Fruit fly (Drosophila melanogaster) whole organism, prepupa: ENCODE measurements around the gene CG13473.
A peak's percentile ranks its signal among the peaks of the same experiment; 100 is the strongest.

ENCODE experiments used
- Blimp-1 ChIP-seq: fragments of 200-800 bp; sonication (Bioruptor generic); optimal IDR thresholded peaks from 3 replicates; lab custom pipeline; 2017; ENCODE audit warnings: missing biosample characterization, missing genetic modification characterization, mild to moderate bottlenecking, moderate library complexity, missing genetic modification reagents
- CG10631 ChIP-seq: fragments of 200-800 bp; sonication (Bioruptor generic); optimal IDR thresholded peaks from 2 replicates; lab custom pipeline; 2016; ENCODE audit warnings: missing biosample characterization, missing genetic modification characterization
- CG10669 ChIP-seq: fragments of 200-800 bp; sonication (Bioruptor generic); optimal IDR thresholded peaks from 3 replicates; lab custom pipeline; 2018; ENCODE audit warnings: missing biosample characterization, mild to moderate bottlenecking, missing genetic modification characterization, moderate library complexity
- CG11762 ChIP-seq: fragments of 200-800 bp; sonication (Bioruptor generic); optimal IDR thresholded peaks from 3 replicates; lab custom pipeline; 2016; ENCODE audit warnings: missing biosample characterization, missing genetic modification characterization; ENCODE audit not compliant: insufficient read depth
- CG11902 ChIP-seq: fragments of 200-800 bp; sonication (Bioruptor generic); optimal IDR thresholded peaks from 3 replicates; lab custom pipeline; 2016; ENCODE audit warnings: missing biosample characterization, missing genetic modification characterization
- CG15336 ChIP-seq: fragments of 200-800 bp; sonication (Bioruptor generic); IDR thresholded peaks from 2 replicates; pipeline ENCODE4 v1.3.6; 2022; ENCODE audit warnings: missing biosample characterization, missing genetic modification characterization
- CG1621 ChIP-seq: fragments of 200-800 bp; sonication (Bioruptor generic); optimal IDR thresholded peaks from 3 replicates; lab custom pipeline; 2018; ENCODE audit warnings: missing biosample characterization, mild to moderate bottlenecking, missing genetic modification characterization
- CG16779 ChIP-seq: fragments of 200-800 bp; sonication (Bioruptor generic); optimal IDR thresholded peaks from 3 replicates; lab custom pipeline; 2017; ENCODE audit warnings: missing biosample characterization, mild to moderate bottlenecking, missing genetic modification characterization
- CG3032 ChIP-seq: fragments of 200-800 bp; optimal IDR thresholded peaks from 2 replicates; lab custom pipeline; 2019; ENCODE audit warnings: missing biosample characterization, mild to moderate bottlenecking, missing genetic modification characterization, moderate library complexity
- CG31627 ChIP-seq: fragments of 200-800 bp; sonication (Bioruptor generic); optimal IDR thresholded peaks from 3 replicates; lab custom pipeline; 2016; ENCODE audit warnings: missing biosample characterization, missing genetic modification characterization
- CG32006 ChIP-seq: fragments of 200-800 bp; sonication (Bioruptor generic); optimal IDR thresholded peaks from 3 replicates; lab custom pipeline; 2017; ENCODE audit warnings: missing biosample characterization, mild to moderate bottlenecking, missing genetic modification characterization
- CG34406 ChIP-seq: fragments of 200-800 bp; sonication (Bioruptor generic); optimal IDR thresholded peaks from 3 replicates; lab custom pipeline; 2016; ENCODE audit warnings: missing biosample characterization, missing genetic modification characterization
- CG3919 ChIP-seq: fragments of 200-800 bp; sonication (Bioruptor generic); optimal IDR thresholded peaks from 3 replicates; lab custom pipeline; 2016; ENCODE audit warnings: missing biosample characterization, missing genetic modification characterization
- CG4318 ChIP-seq: fragments of 200-800 bp; sonication (Bioruptor generic); optimal IDR thresholded peaks from 3 replicates; lab custom pipeline; 2017; ENCODE audit warnings: missing biosample characterization, mild to moderate bottlenecking, missing genetic modification characterization
- CG6163 ChIP-seq: fragments of 200-800 bp; sonication (Bioruptor generic); IDR thresholded peaks from 3 replicates; pipeline ENCODE4 v1.3.6; 2022; ENCODE audit warnings: missing biosample characterization, missing genetic modification characterization
- CG6276 ChIP-seq: fragments of 200-800 bp; sonication (Bioruptor generic); optimal IDR thresholded peaks from 2 replicates; lab custom pipeline; 2017; ENCODE audit warnings: missing biosample characterization, mild to moderate bottlenecking, missing genetic modification characterization
- CG6792 ChIP-seq: fragments of 200-800 bp; sonication (Bioruptor generic); optimal IDR thresholded peaks from 3 replicates; lab custom pipeline; 2016; ENCODE audit warnings: missing biosample characterization, missing genetic modification characterization
- CG6808 ChIP-seq: fragments of 200-800 bp; sonication (Bioruptor generic); optimal IDR thresholded peaks from 3 replicates; lab custom pipeline; 2017; ENCODE audit warnings: missing biosample characterization, missing genetic modification characterization, mild to moderate bottlenecking, moderate library complexity, missing genetic modification reagents
- CG6854 ChIP-seq: fragments of 200-800 bp; sonication (Bioruptor generic); optimal IDR thresholded peaks from 2 replicates; lab custom pipeline; 2017; ENCODE audit warnings: missing biosample characterization, mild to moderate bottlenecking, missing genetic modification characterization
- CG8119 ChIP-seq: fragments of 200-800 bp; sonication (Bioruptor generic); IDR thresholded peaks from 3 replicates; pipeline ENCODE4 v1.3.6; 2022; ENCODE audit warnings: missing biosample characterization, missing genetic modification characterization
- CG8319 ChIP-seq: fragments of 200-800 bp; sonication (Bioruptor generic); optimal IDR thresholded peaks from 3 replicates; lab custom pipeline; 2016; ENCODE audit warnings: missing biosample characterization, missing genetic modification characterization
- CG8632 ChIP-seq: fragments of 200-800 bp; sonication (Bioruptor generic); optimal IDR thresholded peaks from 3 replicates; lab custom pipeline; 2016; ENCODE audit warnings: missing biosample characterization, missing genetic modification characterization
- CG9139 ChIP-seq: fragments of 200-800 bp; sonication (Bioruptor generic); optimal IDR thresholded peaks from 3 replicates; lab custom pipeline; 2017; ENCODE audit warnings: missing biosample characterization, mild to moderate bottlenecking, missing genetic modification characterization
- Eip78C ChIP-seq: fragments of 200-800 bp; sonication (Bioruptor generic); peaks from one replicate; lab custom pipeline; 2016; ENCODE audit warnings: missing biosample characterization, missing genetic modification characterization
- Eip93F ChIP-seq: fragments of 200-800 bp; sonication (Bioruptor generic); optimal IDR thresholded peaks from 2 replicates; lab custom pipeline; 2016; ENCODE audit warnings: missing biosample characterization, mild to moderate bottlenecking, missing genetic modification characterization
- Ets96B ChIP-seq: fragments of 200-800 bp; optimal IDR thresholded peaks from 2 replicates; lab custom pipeline; 2019; ENCODE audit warnings: missing biosample characterization, mild to moderate bottlenecking, missing genetic modification characterization, moderate library complexity
- Hr38 ChIP-seq: sonication (Bioruptor generic); optimal IDR thresholded peaks from 2 replicates; lab custom pipeline; 2016; ENCODE audit warnings: missing biosample characterization, missing genetic modification characterization
- Hr39 ChIP-seq: fragments of 200-800 bp; sonication (Bioruptor generic); optimal IDR thresholded peaks from 2 replicates; lab custom pipeline; 2016; ENCODE audit warnings: missing biosample characterization, missing genetic modification characterization
- Hr4 ChIP-seq: fragments of 200-800 bp; sonication (Bioruptor generic); optimal IDR thresholded peaks from 3 replicates; lab custom pipeline; 2016; ENCODE audit warnings: missing biosample characterization, missing genetic modification characterization
- OdsH ChIP-seq: fragments of 200-800 bp; sonication (Bioruptor generic); optimal IDR thresholded peaks from 3 replicates; lab custom pipeline; 2016; ENCODE audit warnings: missing biosample characterization, missing genetic modification characterization
- Sox102F ChIP-seq: fragments of 200-800 bp; sonication (Bioruptor generic); optimal IDR thresholded peaks from 2 replicates; lab custom pipeline; 2016; ENCODE audit warnings: missing biosample characterization, mild to moderate bottlenecking, missing genetic modification characterization
- Sox15 ChIP-seq: fragments of 200-800 bp; sonication (Bioruptor generic); optimal IDR thresholded peaks from 3 replicates; lab custom pipeline; 2016; ENCODE audit warnings: missing biosample characterization, missing genetic modification characterization
- achi ChIP-seq: fragments of 200-800 bp; sonication (Bioruptor generic); optimal IDR thresholded peaks from 3 replicates; lab custom pipeline; 2016; ENCODE audit warnings: missing biosample characterization, missing genetic modification characterization
- acj6 ChIP-seq: fragments of 200-800 bp; sonication (Bioruptor generic); optimal IDR thresholded peaks from 3 replicates; lab custom pipeline; 2016; ENCODE audit warnings: missing biosample characterization, missing genetic modification characterization
- dsx ChIP-seq: fragments of 200-800 bp; optimal IDR thresholded peaks from 3 replicates; lab custom pipeline; 2019; ENCODE audit warnings: missing biosample characterization, mild to moderate bottlenecking, missing genetic modification characterization, moderate library complexity; ENCODE audit not compliant: poor library complexity, severe bottlenecking
- eg ChIP-seq: fragments of 200-800 bp; sonication (Bioruptor generic); IDR thresholded peaks from 3 replicates; pipeline ENCODE4 v1.3.6; 2022; ENCODE audit warnings: missing biosample characterization, missing genetic modification characterization
- esn ChIP-seq: fragments of 200-800 bp; sonication (Bioruptor generic); optimal IDR thresholded peaks from 2 replicates; lab custom pipeline; 2016; ENCODE audit warnings: missing biosample characterization, mild to moderate bottlenecking, missing genetic modification characterization, moderate library complexity
- fd59A ChIP-seq: fragments of 200-800 bp; sonication (Bioruptor generic); optimal IDR thresholded peaks from 2 replicates; lab custom pipeline; 2017; ENCODE audit warnings: missing biosample characterization, mild to moderate bottlenecking, missing genetic modification characterization, missing genetic modification reagents
- lz ChIP-seq: fragments of 200-800 bp; sonication (Bioruptor generic); optimal IDR thresholded peaks from 3 replicates; lab custom pipeline; 2016; ENCODE audit warnings: missing biosample characterization, missing genetic modification characterization
- net ChIP-seq: fragments of 200-800 bp; sonication (Bioruptor generic); optimal IDR thresholded peaks from 3 replicates; lab custom pipeline; 2016; ENCODE audit warnings: missing biosample characterization, missing genetic modification characterization
- salr ChIP-seq, 2 experiments: fragments of 200-800 bp; sonication (Bioruptor generic); optimal IDR thresholded peaks; 3 replicates each; lab custom pipeline; 2016 to 2018; ENCODE audit warnings: missing biosample characterization in 2 of 2, missing genetic modification characterization in 2 of 2, mild to moderate bottlenecking in 1 of 2
- spab ChIP-seq: fragments of 200-800 bp; sonication (Bioruptor generic); optimal IDR thresholded peaks from 2 replicates; lab custom pipeline; 2017; ENCODE audit warnings: missing biosample characterization, mild to moderate bottlenecking, missing genetic modification characterization, missing genetic modification reagents
- ss ChIP-seq, 2 experiments: fragments of 200-800 bp; sonication (Bioruptor generic); optimal IDR thresholded peaks; 2 replicates in 1 of 2; 3 replicates in 1 of 2; lab custom pipeline; 2017 to 2018; ENCODE audit warnings: mild to moderate bottlenecking in 2 of 2, missing biosample characterization in 2 of 2, missing genetic modification characterization in 2 of 2, moderate library complexity in 1 of 2
- vri ChIP-seq: fragments of 200-800 bp; sonication (Bioruptor generic); optimal IDR thresholded peaks from 3 replicates; lab custom pipeline; 2016; ENCODE audit warnings: missing biosample characterization, mild to moderate bottlenecking, missing genetic modification characterization

CG13473 gene

DNA sequence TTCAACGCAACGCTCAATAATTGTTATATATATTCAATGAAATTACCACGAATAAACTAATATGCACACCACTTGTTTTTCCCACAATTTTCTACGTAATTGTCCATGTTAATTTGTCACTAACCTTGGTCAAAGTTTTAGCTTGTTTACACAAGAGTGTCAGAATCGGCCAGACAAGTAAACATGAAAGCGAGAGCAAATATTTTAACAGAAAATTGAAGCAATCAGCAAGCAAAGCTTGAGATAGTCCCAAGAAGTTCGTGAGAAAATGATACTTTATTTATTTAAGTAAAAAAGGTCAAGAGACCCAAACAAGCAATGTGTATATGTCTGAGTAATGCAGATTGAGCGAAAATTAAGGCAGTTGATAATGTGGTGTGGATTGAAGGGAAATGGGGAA is 20.5 kb upstream of the CG13473 start (continued):
- TF ChIP-seq spab (GFP tag; lab: Kevin White, UChicago) (no peak), CG6792 (peak; percentile 28), dsx (GFP tag; lab: Kevin White, UChicago) (no peak), Hr39 (GFP tag; lab: Kevin White, UChicago) (no peak), salr (GFP tag; optimal IDR thresholded peaks at IDR 0.05; lab: Kevin White, UChicago) (no peak), CG34406 (peak; percentile 21)

- TF ChIP-seq vri (GFP tag; lab: Kevin White, UChicago) (peak; percentile 56), lz (GFP tag; lab: Kevin White, UChicago) (no peak)
Observed at dm6 chr3L:14712799-14713198, 15.8 kb upstream of the CG13473 start.

dm6 chr3L:14731790-14732189 is 3.2 kb downstream of the CG13473 start:
- TF ChIP-seq Eip93F (GFP tag; lab: Kevin White, UChicago) (no peak), ss (GFP tag; optimal IDR thresholded peaks at IDR 0.05; lab: Kevin White, UChicago) (peak in 1 of 2 experiments; percentile 33), eg (GFP tag; lab: Robert Waterston, UW) (peak; percentile 56; the same call in 1 of the 3 replicates), CG6163 (GFP tag; lab: Robert Waterston, UW) (no peak), CG8319 (GFP tag; lab: Kevin White, UChicago) (no peak), CG3919 (peak; percentile 33), CG8632 (GFP tag; lab: Kevin White, UChicago) (no peak), CG8119 (peak; percentile 74; the same call in 2 of the 3 replicates), CG10631 (GFP tag; lab: Kevin White, UChicago) (peak; percentile 60), CG11902 (GFP tag; lab: Kevin White, UChicago) (no peak), Hr4 (peak; percentile 25), CG1621 (tag; lab: Kevin White, UChicago) (no peak), acj6 (GFP tag; lab: Kevin White, UChicago) (peak; percentile 16), CG11762 (peak; percentile 11), achi (GFP tag; lab: Kevin White, UChicago) (peak; percentile 46), Sox15 (GFP tag; lab: Kevin White, UChicago) (no peak), CG6276 (GFP tag; lab: Kevin White, UChicago) (peak; percentile 17), CG3032 (no peak), Hr38 (GFP tag; lab: Kevin White, UChicago) (no peak), spab (GFP tag; lab: Kevin White, UChicago) (peak; percentile 19), CG16779 (tag; lab: Kevin White, UChicago) (peak; percentile 22), CG6808 (GFP tag; lab: Kevin White, UChicago) (peak; percentile 4), CG10669 (GFP tag; lab: Kevin White, UChicago) (peak; percentile 38), CG34406 (no peak), OdsH (peak; percentile 30), Sox102F (GFP tag; lab: Kevin White, UChicago) (no peak), CG9139 (GFP tag; lab: Kevin White, UChicago) (peak; percentile 27), esn (GFP tag; lab: Kevin White, UChicago) (no peak), CG6854 (GFP tag; lab: Kevin White, UChicago) (no peak), CG4318 (GFP tag; lab: Kevin White, UChicago) (peak; percentile 11), Blimp-1 (GFP tag; lab: Kevin White, UChicago) (no peak), fd59A (GFP tag; lab: Kevin White, UChicago) (peak; percentile 21), CG31627 (no peak), CG32006 (GFP tag; lab: Kevin White, UChicago) (peak; percentile 58), CG15336 (GFP tag; lab: Robert Waterston, UW) (peak; percentile 61), Eip78C (GFP tag; lab: Kevin White, UChicago) (peak; percentile 81), vri (GFP tag; lab: Kevin White, UChicago) (no peak), net (GFP tag; lab: Kevin White, UChicago) (peak; percentile 22), Ets96B (tag; lab: Kevin White, UChicago) (peak; percentile 47)
